Worm (Caenorhabditis elegans): ENCODE data around the gene egrh-2.

DNA sequence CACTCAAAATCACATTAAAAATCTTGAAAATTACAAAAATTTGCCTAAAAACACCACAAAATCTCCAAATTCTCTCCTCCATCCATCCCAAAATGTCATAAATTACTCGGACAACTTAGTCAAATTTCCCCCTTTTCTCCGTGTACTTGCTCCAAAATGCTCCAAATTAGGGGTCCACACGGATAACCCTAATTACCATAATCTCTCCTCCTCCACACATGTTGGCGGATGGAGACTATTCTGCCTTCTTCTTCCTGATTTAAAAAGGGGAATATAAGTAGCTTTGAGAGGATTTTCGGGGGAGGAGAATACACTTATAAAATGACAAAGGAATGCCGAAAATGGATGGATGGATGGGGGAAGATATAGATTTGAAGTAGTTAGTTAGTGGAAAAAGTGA lies 28.4 kb downstream of the egrh-2 start:
- TF ChIP-seq unc-62 (GFP tag; optimal IDR thresholded peaks at IDR 0.05) (no peak), F16B12.6 (tag; optimal IDR thresholded peaks at IDR 0.05) (no peak), swsn-7 (tag; optimal IDR thresholded peaks at IDR 0.05) (no peak), xbp-1 (tag; optimal IDR thresholded peaks at IDR 0.05) (no peak), zag-1 (tag; optimal IDR thresholded peaks at IDR 0.05) (no peak), nhr-237 (tag; optimal IDR thresholded peaks at IDR 0.05) (no peak), mep-1 (tag; optimal IDR thresholded peaks at IDR 0.05) (no peak), ces-1 (GFP tag; optimal IDR thresholded peaks at IDR 0.05) (no peak)
